Fruit fly (Drosophila melanogaster) whole organism, adult: ENCODE data around the gene XNP.

Experiments
- CG11617 ChIP-seq: fragments of 200-800 bp; sonication (Bioruptor generic); optimal IDR thresholded peaks from 2 replicates; lab custom pipeline; 2017; ENCODE audit warnings: mild to moderate bottlenecking, missing biosample characterization, missing genetic modification reagents, missing genetic modification characterization
- CG12768 ChIP-seq: fragments of 200-800 bp; sonication (Bioruptor generic); optimal IDR thresholded peaks from 2 replicates; lab custom pipeline; 2017; ENCODE audit warnings: missing biosample characterization, missing genetic modification characterization, mild to moderate bottlenecking, moderate library complexity, missing genetic modification reagents
- CG14711 ChIP-seq: fragments of 200-800 bp; sonication (Bioruptor generic); optimal IDR thresholded peaks from 2 replicates; lab custom pipeline; 2018; ENCODE audit warnings: missing biosample characterization, mild to moderate bottlenecking, missing genetic modification characterization, moderate library complexity
- CG1620 ChIP-seq: fragments of 200-800 bp; sonication (Bioruptor generic); optimal IDR thresholded peaks from 2 replicates; lab custom pipeline; 2016; ENCODE audit warnings: missing biosample characterization, missing genetic modification characterization
- CG33017 ChIP-seq: fragments of 200-800 bp; sonication (Bioruptor generic); optimal IDR thresholded peaks from 2 replicates; lab custom pipeline; 2018; ENCODE audit warnings: missing biosample characterization, mild to moderate bottlenecking, missing genetic modification characterization, moderate library complexity
- CG5204 ChIP-seq: fragments of 200-800 bp; sonication (Bioruptor generic); optimal IDR thresholded peaks from 2 replicates; lab custom pipeline; 2016; ENCODE audit warnings: missing biosample characterization, missing genetic modification characterization
- CG7045 ChIP-seq: fragments of 200-800 bp; sonication (Bioruptor generic); optimal IDR thresholded peaks from 2 replicates; lab custom pipeline; 2017; ENCODE audit warnings: missing biosample characterization, mild to moderate bottlenecking, missing genetic modification characterization
- CG7101 ChIP-seq: fragments of 200-800 bp; sonication (Bioruptor generic); optimal IDR thresholded peaks from 2 replicates; lab custom pipeline; 2018; ENCODE audit warnings: missing biosample characterization, mild to moderate bottlenecking, missing genetic modification characterization, moderate library complexity
- Crg-1 ChIP-seq: fragments of 200-800 bp; sonication (Bioruptor generic); optimal IDR thresholded peaks from 2 replicates; lab custom pipeline; 2016; ENCODE audit warnings: missing biosample characterization, missing genetic modification characterization
- Mnt ChIP-seq: fragments of 200-800 bp; sonication (Bioruptor generic); optimal IDR thresholded peaks from 2 replicates; lab custom pipeline; 2016; ENCODE audit warnings: missing biosample characterization, mild to moderate bottlenecking, missing genetic modification characterization
- bab1 ChIP-seq: fragments of 200-800 bp; sonication (Bioruptor generic); optimal IDR thresholded peaks from 3 replicates; lab custom pipeline; 2019; ENCODE audit warnings: missing biosample characterization, mild to moderate bottlenecking, missing genetic modification characterization, moderate library complexity
- cic ChIP-seq: fragments of 200-800 bp; sonication (Bioruptor generic); optimal IDR thresholded peaks from 2 replicates; lab custom pipeline; 2017; ENCODE audit warnings: missing biosample characterization, mild to moderate bottlenecking, missing genetic modification characterization, moderate library complexity
- kay ChIP-seq: fragments of 200-800 bp; sonication (Bioruptor generic); peaks from one replicate; lab custom pipeline; 2016; ENCODE audit warnings: missing biosample characterization, missing genetic modification characterization, borderline replicate concordance
- ovo ChIP-seq: fragments of 200-800 bp; sonication (Bioruptor generic); optimal IDR thresholded peaks from 2 replicates; lab custom pipeline; 2016; ENCODE audit warnings: missing biosample characterization, missing genetic modification characterization
- pad ChIP-seq: fragments of 200-800 bp; sonication (Bioruptor generic); optimal IDR thresholded peaks from 3 replicates; lab custom pipeline; 2017; ENCODE audit warnings: missing biosample characterization, missing genetic modification characterization, mild to moderate bottlenecking, moderate library complexity, missing genetic modification reagents
- tj ChIP-seq: fragments of 200-800 bp; sonication (Bioruptor generic); optimal IDR thresholded peaks from 3 replicates; lab custom pipeline; 2017; ENCODE audit warnings: missing biosample characterization, mild to moderate bottlenecking, missing genetic modification characterization, moderate library complexity
- toe ChIP-seq: fragments of 200-800 bp; sonication (Bioruptor generic); optimal IDR thresholded peaks from 2 replicates; lab custom pipeline; 2016; ENCODE audit warnings: missing biosample characterization, missing genetic modification characterization

The XNP gene

DNA sequence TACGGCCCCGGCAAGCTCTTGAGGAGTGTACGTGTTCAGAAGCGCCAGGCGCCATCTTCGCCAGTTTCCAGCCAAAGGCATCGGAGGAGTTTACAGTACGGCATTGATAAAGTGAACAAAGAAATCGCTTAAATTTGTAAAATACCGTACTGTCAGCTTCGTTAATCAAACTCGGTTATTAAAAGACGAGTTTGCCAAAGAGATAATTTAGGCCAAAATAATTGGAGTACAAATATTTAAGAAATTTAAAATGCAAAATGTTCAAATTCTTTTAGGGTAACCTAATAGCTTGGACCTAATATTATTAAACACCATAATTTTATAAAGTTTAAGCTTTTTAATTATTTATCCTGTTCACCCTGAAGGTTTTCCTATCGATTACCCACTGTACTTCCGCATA, 30.8 kb downstream of the XNP start:
- TF ChIP-seq cic (GFP tag; lab: Kevin White, UChicago) = no peak
- no peak for TF ChIP-seq pad (GFP tag; lab: Kevin White, UChicago)
- TF ChIP-seq toe (GFP tag; lab: Kevin White, UChicago) = no peak

- TF ChIP-seq CG7045 (GFP tag; lab: Kevin White, UChicago) = no peak
- no peak for TF ChIP-seq CG33017 (tag; lab: Kevin White, UChicago)
- no peak for TF ChIP-seq bab1
- no peak for TF ChIP-seq Mnt (GFP tag; lab: Kevin White, UChicago)
- no peak for TF ChIP-seq CG12768 (GFP tag; lab: Kevin White, UChicago)
- TF ChIP-seq Crg-1 (GFP tag; lab: Kevin White, UChicago) = no peak
- no peak for TF ChIP-seq CG5204 (GFP tag; lab: Kevin White, UChicago)
- no peak for TF ChIP-seq CG14711
- TF ChIP-seq kay (GFP tag; lab: Kevin White, UChicago) = no peak
Observed at dm6 chr3R:25448737-25449136, 33.9 kb downstream of the XNP start.

DNA sequence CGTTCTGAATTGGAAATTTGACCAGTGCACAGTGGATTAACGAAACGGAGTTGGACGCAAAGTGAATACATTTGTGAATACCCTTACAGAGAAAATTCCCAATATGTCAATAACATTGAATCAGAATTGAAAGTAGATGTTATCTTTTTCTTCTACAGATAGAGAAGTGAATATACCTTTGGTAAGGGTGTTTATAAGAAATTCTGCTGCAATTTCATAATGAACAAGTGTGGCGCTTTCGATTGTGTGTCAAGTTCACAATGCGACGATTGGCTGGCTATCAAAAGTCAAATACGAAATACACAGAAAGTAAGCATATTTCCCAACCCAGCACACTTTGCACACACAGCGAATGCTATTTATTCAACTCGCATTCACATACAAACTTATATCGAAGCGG, 34.3 kb downstream of the XNP start:
- TF ChIP-seq tj (GFP tag; lab: Kevin White, UChicago) (peak; percentile 87), CG7101 (peak; percentile 15), bab1 (peak; percentile 13), cic (GFP tag; lab: Kevin White, UChicago) (no peak), pad (GFP tag; lab: Kevin White, UChicago) (no peak), kay (GFP tag; lab: Kevin White, UChicago) (peak; percentile 54), CG33017 (tag; lab: Kevin White, UChicago) (no peak), CG11617 (GFP tag; lab: Kevin White, UChicago) (no peak), Mnt (GFP tag; lab: Kevin White, UChicago) (no peak)

DNA sequence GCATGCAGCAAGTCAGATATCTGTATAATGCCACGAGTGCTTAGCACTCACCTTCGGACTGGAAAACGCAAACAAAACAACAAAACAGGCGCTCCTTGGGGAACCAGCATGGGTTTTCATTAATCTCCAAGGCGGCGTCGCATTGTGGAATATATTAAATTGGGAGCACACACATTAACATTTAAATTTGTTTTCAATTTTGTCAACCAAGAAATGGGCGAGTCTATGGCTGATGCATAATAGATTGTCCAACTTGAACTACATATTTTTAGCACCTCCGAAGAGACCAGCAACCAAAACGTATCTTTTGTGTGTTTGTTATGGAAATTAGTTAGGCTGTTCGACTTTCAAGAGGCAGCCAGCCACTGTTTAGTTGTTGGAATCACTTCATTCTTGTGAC, 35.2 kb downstream of the XNP start:
- TF ChIP-seq CG11617 (GFP tag; lab: Kevin White, UChicago) = no peak
- no peak for TF ChIP-seq CG14711
- no peak for TF ChIP-seq kay (GFP tag; lab: Kevin White, UChicago)
- TF ChIP-seq tj (GFP tag; lab: Kevin White, UChicago) = no peak
- no peak for TF ChIP-seq Crg-1 (GFP tag; lab: Kevin White, UChicago)
- no peak for TF ChIP-seq CG5204 (GFP tag; lab: Kevin White, UChicago)
- no peak for TF ChIP-seq CG12768 (GFP tag; lab: Kevin White, UChicago)
- no peak for TF ChIP-seq bab1

DNA sequence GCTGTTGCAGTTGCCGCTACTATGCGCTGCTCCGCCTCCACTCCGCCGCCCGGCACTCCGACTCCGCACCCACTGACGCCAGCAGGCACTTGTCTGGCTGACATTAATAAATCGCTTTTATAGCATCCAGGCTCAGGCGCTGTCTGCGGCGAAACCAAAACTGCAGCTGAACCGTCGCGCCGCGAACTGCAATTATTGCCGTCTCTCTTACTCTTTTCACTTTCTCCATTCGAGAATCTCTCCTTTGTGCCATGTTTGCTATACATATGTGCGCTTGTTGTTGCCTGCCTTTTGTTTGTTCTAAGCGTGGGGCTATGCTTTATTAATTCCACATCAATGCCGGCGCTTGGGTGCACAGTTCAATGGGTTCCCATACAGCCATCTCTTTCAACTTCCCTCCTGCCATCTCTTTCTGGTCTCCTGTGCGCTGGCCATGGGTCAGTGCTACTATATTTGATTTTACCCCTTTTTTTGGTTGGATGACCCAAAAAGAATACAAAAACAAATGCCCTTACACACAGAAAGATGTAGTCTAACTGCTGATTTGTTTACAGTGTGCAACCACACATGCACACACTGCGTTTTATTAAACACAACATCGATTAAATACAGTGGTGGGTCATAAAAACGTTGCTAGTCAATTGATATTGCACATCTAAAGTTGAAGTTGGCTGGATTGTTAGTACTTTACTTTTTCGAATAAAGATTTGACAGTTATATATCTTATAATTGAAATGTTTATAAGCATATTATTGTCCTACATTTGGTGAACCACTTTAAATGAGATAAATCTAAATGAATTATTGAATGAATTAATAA, 35.9 kb downstream of the XNP start:
- peak; percentile 66 for TF ChIP-seq kay (GFP tag; lab: Kevin White, UChicago)
- TF ChIP-seq bab1 = no peak

DNA sequence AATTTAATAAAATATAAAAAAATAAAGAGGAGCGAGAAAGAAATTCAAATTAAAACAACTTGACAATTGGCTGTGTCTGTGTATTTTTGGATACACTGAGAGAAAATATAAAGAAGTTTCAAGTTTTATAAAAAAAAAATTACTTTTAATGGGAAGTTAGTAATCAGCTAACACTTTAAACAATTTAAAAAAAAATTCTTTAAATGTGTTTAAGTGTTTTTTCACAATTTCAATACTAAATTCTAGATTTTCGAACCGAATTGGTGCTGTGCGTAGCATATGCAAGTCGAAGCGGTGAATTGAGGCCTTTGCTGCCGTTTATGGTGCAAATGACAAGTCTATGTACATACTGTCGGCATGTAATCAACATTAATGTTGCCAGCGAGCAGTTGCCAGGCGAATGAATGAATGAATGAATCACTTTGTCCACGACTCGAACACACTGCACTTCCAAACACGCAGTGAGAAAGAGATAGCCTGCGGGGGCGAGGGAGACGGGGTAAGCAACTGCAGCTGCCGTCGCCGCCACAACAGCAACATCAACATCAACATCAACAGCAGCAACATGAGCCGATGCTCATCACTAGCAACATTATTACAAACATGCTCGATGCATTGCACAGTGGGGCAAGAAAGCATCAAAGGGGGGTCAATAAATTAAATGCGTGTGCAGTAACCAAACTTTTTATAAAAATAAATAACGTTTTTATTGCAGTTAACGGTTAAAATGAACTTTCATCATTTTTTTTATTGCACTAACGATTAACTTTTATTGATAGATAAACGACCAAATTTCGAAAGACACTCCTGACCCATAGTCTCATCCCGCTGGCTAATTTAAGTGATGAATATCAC, 36.9 kb downstream of the XNP start:
- TF ChIP-seq ovo (GFP tag; lab: Kevin White, UChicago) = no peak
- peak; percentile 12 for TF ChIP-seq kay (GFP tag; lab: Kevin White, UChicago)

- TF ChIP-seq cic (GFP tag; lab: Kevin White, UChicago) (peak; percentile 45), CG1620 (no peak), pad (GFP tag; lab: Kevin White, UChicago) (peak; percentile 92), CG12768 (GFP tag; lab: Kevin White, UChicago) (no peak), CG33017 (tag; lab: Kevin White, UChicago) (no peak), Mnt (GFP tag; lab: Kevin White, UChicago) (peak; percentile 12), bab1 (no peak)
Observed at dm6 chr3R:25438353-25438986, 44.2 kb downstream of the XNP start.
